Worm (Caenorhabditis elegans): ENCODE results near the gene abu-4.
"Not testable (repeated sequence)": the region's sequence is repeated elsewhere in the genome, so short reads cannot be mapped to it uniquely, and the experiment has no call there.

abu-4 gene

ce11 chrV:2303775-2304174 lies 29.1 kb downstream of the abu-4 start, which contains the start of gene irld-15:
TSS of gene irld-15 (minus strand) at chrV:2303875.
- TF ChIP-seq elt-1 (tag; optimal IDR thresholded peaks at IDR 0.05) = no peak
- no peak for TF ChIP-seq ztf-11 (tag; optimal IDR thresholded peaks at IDR 0.05)
- TF ChIP-seq R02D3.7 (tag; optimal IDR thresholded peaks at IDR 0.05) = no peak
- no peak for TF ChIP-seq nhr-237 (tag; optimal IDR thresholded peaks at IDR 0.05)
- no peak for TF ChIP-seq nhr-12 (tag; optimal IDR thresholded peaks at IDR 0.05)
- no peak for TF ChIP-seq elt-3 (tag; optimal IDR thresholded peaks at IDR 0.05)
- TF ChIP-seq nhr-21 (tag; optimal IDR thresholded peaks at IDR 0.05) = no peak
- no peak for TF ChIP-seq C34F6.9 (tag; optimal IDR thresholded peaks at IDR 0.05)
- TF ChIP-seq alr-1 (tag; optimal IDR thresholded peaks at IDR 0.05) = no peak
- no peak for TF ChIP-seq skn-1 (tag; optimal IDR thresholded peaks at IDR 0.05)
- TF ChIP-seq nhr-23 (tag; optimal IDR thresholded peaks at IDR 0.05) = no peak
- TF ChIP-seq dmd-4 (tag; optimal IDR thresholded peaks at IDR 0.05) = no peak
- TF ChIP-seq ZK546.5 (tag; optimal IDR thresholded peaks at IDR 0.05) = no peak
- TF ChIP-seq nhr-25 (tag; optimal IDR thresholded peaks at IDR 0.05) = no peak
- no peak for TF ChIP-seq nhr-10 (tag; optimal IDR thresholded peaks at IDR 0.05)
- no peak for TF ChIP-seq crh-2 (tag; optimal IDR thresholded peaks at IDR 0.05)
- no peak for TF ChIP-seq lin-11 (tag; optimal IDR thresholded peaks at IDR 0.05)

ce11 chrV:2306383-2306782 lies 31.7 kb downstream of the abu-4 start:
- no peak for TF ChIP-seq nhr-6 (tag; optimal IDR thresholded peaks at IDR 0.05)
- no peak for TF ChIP-seq F13H6.1 (tag; optimal IDR thresholded peaks at IDR 0.05)
- TF ChIP-seq sma-9 (GFP tag; optimal IDR thresholded peaks at IDR 0.05) = no peak
- no peak for TF ChIP-seq sma-9 (tag; optimal IDR thresholded peaks at IDR 0.05)
- TF ChIP-seq ZK546.5 (tag; optimal IDR thresholded peaks at IDR 0.05) = no peak
- TF ChIP-seq ztf-11 (tag; optimal IDR thresholded peaks at IDR 0.05) = no peak
- no peak for TF ChIP-seq lin-13 (GFP tag; optimal IDR thresholded peaks at IDR 0.05)
- no peak for TF ChIP-seq gmeb-1 (tag; optimal IDR thresholded peaks at IDR 0.05)
- TF ChIP-seq unc-62 (GFP tag; optimal IDR thresholded peaks at IDR 0.05) = no peak
- TF ChIP-seq skn-1 (tag; optimal IDR thresholded peaks at IDR 0.05) = no peak
- TF ChIP-seq lsy-2 (tag; optimal IDR thresholded peaks at IDR 0.05) = no peak
- TF ChIP-seq egl-27 (tag; optimal IDR thresholded peaks at IDR 0.05) = no peak
- TF ChIP-seq R02D3.7 (tag; optimal IDR thresholded peaks at IDR 0.05) = no peak
- no peak for TF ChIP-seq ama-1 (optimal IDR thresholded peaks at IDR 0.05)
- TF ChIP-seq aly-2 (tag; optimal IDR thresholded peaks at IDR 0.05) = no peak
- no peak for TF ChIP-seq ztf-4 (tag; optimal IDR thresholded peaks at IDR 0.05)
- no peak for TF ChIP-seq sma-3 (GFP tag; optimal IDR thresholded peaks at IDR 0.05)

ce11 chrV:2308246-2308645 lies 33.6 kb downstream of the abu-4 start:
- no peak for TF ChIP-seq unc-62 (GFP tag; optimal IDR thresholded peaks at IDR 0.05)
- TF ChIP-seq lin-13 (GFP tag; optimal IDR thresholded peaks at IDR 0.05) = no peak
- no peak for TF ChIP-seq elt-1 (tag; optimal IDR thresholded peaks at IDR 0.05)
- TF ChIP-seq R02D3.7 (tag; optimal IDR thresholded peaks at IDR 0.05) = no peak
- no peak for TF ChIP-seq snpc-4 (tag; optimal IDR thresholded peaks at IDR 0.05)
- TF ChIP-seq sma-9 (GFP tag; optimal IDR thresholded peaks at IDR 0.05) = peak; percentile 32
- no peak for TF ChIP-seq sma-9 (tag; optimal IDR thresholded peaks at IDR 0.05)
- no peak for TF ChIP-seq ceh-16 (tag; optimal IDR thresholded peaks at IDR 0.05)
- peak; percentile 89 for TF ChIP-seq fos-1 (tag; optimal IDR thresholded peaks at IDR 0.05)
- no peak for TF ChIP-seq unc-55 (GFP tag; optimal IDR thresholded peaks at IDR 0.05)
- no peak for TF ChIP-seq nhr-21 (tag; optimal IDR thresholded peaks at IDR 0.05)
- TF ChIP-seq F13H6.1 (tag; optimal IDR thresholded peaks at IDR 0.05) = no peak
- TF ChIP-seq egl-27 (tag; optimal IDR thresholded peaks at IDR 0.05) = no peak

- TF ChIP-seq mab-5, ztf-11, lsy-2 (tag; optimal IDR thresholded peaks at IDR 0.05): not testable (repeated sequence)
These were observed 46.4 kb downstream of the abu-4 start, which contains the start of gene Y19D10B.6 for ce11 chrV:2321001-2321400. TSS of gene Y19D10B.6 (minus strand) at chrV:2321101.

ce11 chrV:2322466-2322865 lies 47.8 kb downstream of the abu-4 start, which contains the start of gene pud-1.2:
TSS of gene pud-1.2 (minus strand) at chrV:2322566.
- not testable (repeated sequence) for TF ChIP-seq ama-1 (optimal IDR thresholded peaks at IDR 0.05); ztf-1 (GFP tag; conservative IDR thresholded peaks at IDR 0.05); egl-27 (tag; optimal IDR thresholded peaks at IDR 0.05)
